Worm (Caenorhabditis elegans) whole organism, early embryonic: ENCODE data around the gene cpr-9.

Experiments used
- F13C5.2 ChIP-seq: sonication (generic microtip); optimal IDR thresholded peaks from 2 replicates; lab custom pipeline; 2017; ENCODE audit warnings: mild to moderate bottlenecking, missing genetic modification characterization, inconsistent platforms, missing compliant biosample characterization
- ama-1 ChIP-seq: fragments of 150-350 bp; optimal IDR thresholded peaks from 2 replicates; lab custom pipeline; 2014
- ceh-13 ChIP-seq: fragments of 200-800 bp; sonication (Bioruptor generic); optimal IDR thresholded peaks from 2 replicates; lab custom pipeline; 2018; ENCODE audit warnings: mild to moderate bottlenecking, missing genetic modification characterization, missing compliant biosample characterization
- hmg-4 ChIP-seq: fragments of 200-800 bp; sonication (Bioruptor generic); optimal IDR thresholded peaks from 2 replicates; lab custom pipeline; 2018; ENCODE audit warnings: mild to moderate bottlenecking, missing genetic modification characterization, missing compliant biosample characterization
- pes-1 ChIP-seq: fragments of 200-800 bp; sonication (Bioruptor generic); IDR thresholded peaks from 2 replicates; pipeline ENCODE4 v1.3.6; 2022; ENCODE audit warnings: missing genetic modification reagents, missing genetic modification characterization, missing compliant biosample characterization
- tbx-11 ChIP-seq: fragments of 200-800 bp; sonication (Bioruptor generic); IDR thresholded peaks from 2 replicates; pipeline ENCODE4 v1.3.6; 2022; ENCODE audit warnings: missing genetic modification characterization, missing compliant biosample characterization
- tra-4 ChIP-seq: sonication (generic microtip); optimal IDR thresholded peaks from 2 replicates; lab custom pipeline; 2017; ENCODE audit warnings: missing genetic modification characterization, missing compliant biosample characterization

ce11 chrV:11993706-11994345 lies 9.0 kb upstream of the cpr-9 start, which contains the start of the genes cyl-1 and C52E4.7:
- no peak for TF ChIP-seq ama-1
- no peak for TF ChIP-seq ceh-13 (GFP tag; lab: Kevin White, UChicago)
- no peak for TF ChIP-seq F13C5.2 (tag; lab: Kevin White, UChicago)
- no peak for TF ChIP-seq tra-4 (tag; lab: Kevin White, UChicago)
- no peak for TF ChIP-seq tbx-11 (GFP tag; lab: Robert Waterston, UW)
- no peak for TF ChIP-seq pes-1 (GFP tag; lab: Robert Waterston, UW)
- TF ChIP-seq hmg-4, result no peak
